Worm (Caenorhabditis elegans) whole organism, L4/young adult: ENCODE data around the gene T25B9.5.

Experiments
- W03F9.2 ChIP-seq: fragments of 150-350 bp; optimal IDR thresholded peaks from 2 replicates; lab custom pipeline; 2014; ENCODE audit warnings: missing biosample characterization, missing genetic modification characterization
- dao-5 ChIP-seq: sonication (generic microtip); optimal IDR thresholded peaks from 2 replicates; lab custom pipeline; 2016; ENCODE audit warnings: missing genotype, missing genetic modification characterization, moderate library complexity, missing compliant biosample characterization
- him-1 ChIP-seq: sonication (generic microtip); optimal IDR thresholded peaks from 2 replicates; lab custom pipeline; 2016; ENCODE audit warnings: missing genotype, missing genetic modification reagents, missing genetic modification characterization, missing compliant biosample characterization

ce11 chrIV:10711729-10712128 lies 42.9 kb downstream of the T25B9.5 start, which contains the start of gene glb-21:
- TF ChIP-seq dao-5 (tag; lab: Kevin White, UChicago), result no peak
- no peak for TF ChIP-seq him-1
- no peak for TF ChIP-seq W03F9.2
